Worm (Caenorhabditis elegans) whole organism, L3 larva: ENCODE results near the gene lit-1.
A peak's percentile ranks its signal among the peaks of the same experiment; 100 is the strongest.

Experiments used
- R02D3.7 ChIP-seq: fragments of 150-350 bp; optimal IDR thresholded peaks from 2 replicates; lab custom pipeline; 2014; ENCODE audit warnings: missing biosample characterization, missing genetic modification characterization
- ZK546.5 ChIP-seq: sonication (generic microtip); optimal IDR thresholded peaks from 2 replicates; lab custom pipeline; 2017; ENCODE audit warnings: missing biosample characterization, missing genetic modification characterization
- aly-2 ChIP-seq: fragments of 150-350 bp; optimal IDR thresholded peaks from 2 replicates; lab custom pipeline; 2014; ENCODE audit warnings: missing biosample characterization, missing genetic modification characterization
- ama-1 ChIP-seq: fragments of 150-350 bp; optimal IDR thresholded peaks from 2 replicates; lab custom pipeline; 2018
- ceh-16 ChIP-seq: sonication (generic microtip); optimal IDR thresholded peaks from 2 replicates; lab custom pipeline; 2017; ENCODE audit warnings: missing biosample characterization, missing genetic modification characterization
- ceh-28 ChIP-seq: fragments of 150-350 bp; optimal IDR thresholded peaks from 2 replicates; lab custom pipeline; 2014; ENCODE audit warnings: missing biosample characterization, missing genetic modification reagents, missing genetic modification characterization
- ceh-82 ChIP-seq: fragments of 150-350 bp; optimal IDR thresholded peaks from 2 replicates; lab custom pipeline; 2014; ENCODE audit warnings: missing biosample characterization, missing genetic modification characterization
- ceh-9 ChIP-seq: sonication (generic microtip); optimal IDR thresholded peaks from 2 replicates; lab custom pipeline; 2018; ENCODE audit warnings: missing biosample characterization, missing genetic modification characterization
- daf-12 ChIP-seq: fragments of 150-350 bp; optimal IDR thresholded peaks from 2 replicates; lab custom pipeline; 2014; ENCODE audit warnings: missing biosample characterization, missing genetic modification reagents, missing genetic modification characterization
- egl-27 ChIP-seq: sonication (generic microtip); optimal IDR thresholded peaks from 4 replicates; lab custom pipeline; 2017; ENCODE audit warnings: missing biosample characterization, missing genetic modification reagents, missing genetic modification characterization
- egl-5 ChIP-seq: fragments of 150-350 bp; optimal IDR thresholded peaks from 2 replicates; lab custom pipeline; 2017; ENCODE audit warnings: missing biosample characterization, missing genetic modification reagents, missing genetic modification characterization, inconsistent platforms
- elt-1 ChIP-seq: fragments of 150-350 bp; optimal IDR thresholded peaks from 2 replicates; lab custom pipeline; 2014; ENCODE audit warnings: missing biosample characterization, missing genetic modification characterization
- elt-2 ChIP-seq: sonication (generic microtip); optimal IDR thresholded peaks from 2 replicates; lab custom pipeline; 2016; ENCODE audit warnings: missing genetic modification reagents, mild to moderate bottlenecking, missing genetic modification characterization, missing compliant biosample characterization
- elt-3 ChIP-seq, 3 experiments: fragments of 150-350 bp in 1 of 3; sonication (generic microtip) in 2 of 3; optimal IDR thresholded peaks; 2 replicates in 2 of 3; 4 replicates in 1 of 3; lab custom pipeline; 2014 to 2017; ENCODE audit warnings: missing biosample characterization in 3 of 3, missing genetic modification characterization in 3 of 3
- eor-1 ChIP-seq, 2 experiments: fragments of 150-350 bp; optimal IDR thresholded peaks; 2 replicates each; lab custom pipeline; 2014 to 2018; ENCODE audit warnings: missing biosample characterization in 2 of 2, missing genetic modification characterization in 2 of 2
- fkh-10 ChIP-seq: sonication (generic microtip); optimal IDR thresholded peaks from 2 replicates; lab custom pipeline; 2017; ENCODE audit warnings: missing biosample characterization, missing genetic modification reagents, missing genetic modification characterization
- fkh-2 ChIP-seq: fragments of 150-350 bp; optimal IDR thresholded peaks from 2 replicates; lab custom pipeline; 2014; ENCODE audit warnings: missing biosample characterization, missing genetic modification reagents, missing genetic modification characterization
- fos-1 ChIP-seq: fragments of 150-350 bp; optimal IDR thresholded peaks from 2 replicates; lab custom pipeline; 2014; ENCODE audit warnings: missing biosample characterization, missing genetic modification characterization
- hmg-11 ChIP-seq: sonication (generic microtip); optimal IDR thresholded peaks from 2 replicates; lab custom pipeline; 2016; ENCODE audit warnings: missing genetic modification characterization, missing compliant biosample characterization
- jun-1 ChIP-seq: fragments of 150-350 bp; optimal IDR thresholded peaks from 2 replicates; lab custom pipeline; 2014; ENCODE audit warnings: missing biosample characterization, missing genetic modification reagents, missing genetic modification characterization
- lin-15B ChIP-seq: fragments of 150-350 bp; optimal IDR thresholded peaks from 2 replicates; lab custom pipeline; 2014; ENCODE audit warnings: missing biosample characterization, missing genetic modification characterization
- lin-39 ChIP-seq: fragments of 150-350 bp; optimal IDR thresholded peaks from 2 replicates; lab custom pipeline; 2018; ENCODE audit warnings: missing biosample characterization, missing genetic modification reagents, missing genetic modification characterization
- lsy-12 ChIP-seq: sonication (generic microtip); optimal IDR thresholded peaks from 2 replicates; lab custom pipeline; 2016; ENCODE audit warnings: mild to moderate bottlenecking, missing genetic modification characterization, missing compliant biosample characterization
- mdl-1 ChIP-seq: fragments of 150-350 bp; optimal IDR thresholded peaks from 2 replicates; lab custom pipeline; 2014; ENCODE audit warnings: missing biosample characterization, missing genetic modification characterization
- mml-1 ChIP-seq: fragments of 150-350 bp; sonication (generic microtip); optimal IDR thresholded peaks from 3 replicates; lab custom pipeline; 2014; ENCODE audit warnings: missing biosample characterization, missing genetic modification characterization
- nfya-1 ChIP-seq: sonication (generic microtip); optimal IDR thresholded peaks from 2 replicates; lab custom pipeline; 2017; ENCODE audit warnings: missing genetic modification characterization, mild to moderate bottlenecking, missing compliant biosample characterization, antibody characterized with exemption, moderate library complexity; ENCODE audit not compliant: insufficient read depth
- nhr-11 ChIP-seq: fragments of 150-350 bp; optimal IDR thresholded peaks from 2 replicates; lab custom pipeline; 2014; ENCODE audit warnings: missing biosample characterization, missing genetic modification characterization
- nhr-12 ChIP-seq: fragments of 150-350 bp; optimal IDR thresholded peaks from 2 replicates; lab custom pipeline; 2014; ENCODE audit warnings: missing biosample characterization, missing genetic modification characterization
- nhr-23 ChIP-seq: fragments of 150-350 bp; optimal IDR thresholded peaks from 2 replicates; lab custom pipeline; 2014; ENCODE audit warnings: missing biosample characterization, missing genetic modification reagents, missing genetic modification characterization
- nhr-237 ChIP-seq: fragments of 150-350 bp; optimal IDR thresholded peaks from 2 replicates; lab custom pipeline; 2014; ENCODE audit warnings: missing biosample characterization, missing genetic modification characterization
- nhr-25 ChIP-seq: sonication (generic microtip); optimal IDR thresholded peaks from 2 replicates; lab custom pipeline; 2017; ENCODE audit warnings: missing biosample characterization, missing genetic modification characterization
- nhr-28 ChIP-seq: fragments of 150-350 bp; optimal IDR thresholded peaks from 2 replicates; lab custom pipeline; 2014; ENCODE audit warnings: missing biosample characterization, missing genetic modification characterization
- nhr-43 ChIP-seq: sonication (generic microtip); optimal IDR thresholded peaks from 2 replicates; lab custom pipeline; 2016; ENCODE audit warnings: mild to moderate bottlenecking, missing genetic modification characterization, missing compliant biosample characterization; ENCODE audit not compliant: poor library complexity, severe bottlenecking
- nhr-67 ChIP-seq: fragments of 150-350 bp; optimal IDR thresholded peaks from 2 replicates; lab custom pipeline; 2014; ENCODE audit warnings: missing biosample characterization, missing genetic modification characterization
- nhr-76 ChIP-seq: fragments of 150-350 bp; sonication (generic microtip); optimal IDR thresholded peaks from 5 replicates; lab custom pipeline; 2014; ENCODE audit warnings: missing biosample characterization, missing genetic modification characterization
- nhr-77 ChIP-seq: fragments of 150-350 bp; optimal IDR thresholded peaks from 2 replicates; lab custom pipeline; 2014; ENCODE audit warnings: missing biosample characterization, missing genetic modification characterization
- pha-4 ChIP-seq: fragments of 150-350 bp; optimal IDR thresholded peaks from 2 replicates; lab custom pipeline; 2014; ENCODE audit warnings: missing biosample characterization, missing genetic modification reagents, missing genetic modification characterization
- pqm-1 ChIP-seq: fragments of 150-350 bp; optimal IDR thresholded peaks from 2 replicates; lab custom pipeline; 2017; ENCODE audit warnings: missing biosample characterization, missing genetic modification characterization, inconsistent platforms
- sea-2 ChIP-seq: fragments of 150-350 bp; sonication (generic microtip); optimal IDR thresholded peaks from 4 replicates; lab custom pipeline; 2014; ENCODE audit warnings: missing biosample characterization, missing genetic modification reagents, missing genetic modification characterization
- skn-1 ChIP-seq: fragments of 150-350 bp; optimal IDR thresholded peaks from 2 replicates; lab custom pipeline; 2014; ENCODE audit warnings: missing biosample characterization, missing genetic modification characterization
- snpc-4 ChIP-seq: fragments of 150-350 bp; optimal IDR thresholded peaks from 2 replicates; lab custom pipeline; 2014; ENCODE audit warnings: missing biosample characterization, missing genetic modification characterization
- tbx-2 ChIP-seq: sonication (generic microtip); optimal IDR thresholded peaks from 2 replicates; lab custom pipeline; 2016; ENCODE audit warnings: mild to moderate bottlenecking, missing genetic modification characterization, missing compliant biosample characterization
- unc-39 ChIP-seq: sonication (generic microtip); optimal IDR thresholded peaks from 4 replicates; lab custom pipeline; 2017; ENCODE audit warnings: missing biosample characterization, missing genetic modification characterization
- unc-62 ChIP-seq: fragments of 150-350 bp; sonication (generic microtip); optimal IDR thresholded peaks from 4 replicates; lab custom pipeline; 2014; ENCODE audit warnings: missing biosample characterization, missing genetic modification reagents, missing genetic modification characterization
- zag-1 ChIP-seq: fragments of 150-350 bp; optimal IDR thresholded peaks from 2 replicates; lab custom pipeline; 2014; ENCODE audit warnings: missing biosample characterization, missing genetic modification characterization
- ztf-11 ChIP-seq: fragments of 150-350 bp; optimal IDR thresholded peaks from 2 replicates; lab custom pipeline; 2014; ENCODE audit warnings: missing biosample characterization, missing genetic modification characterization
- ztf-4 ChIP-seq: fragments of 150-350 bp; optimal IDR thresholded peaks from 2 replicates; lab custom pipeline; 2014; ENCODE audit warnings: missing biosample characterization, missing genetic modification characterization

Gene lit-1

DNA sequence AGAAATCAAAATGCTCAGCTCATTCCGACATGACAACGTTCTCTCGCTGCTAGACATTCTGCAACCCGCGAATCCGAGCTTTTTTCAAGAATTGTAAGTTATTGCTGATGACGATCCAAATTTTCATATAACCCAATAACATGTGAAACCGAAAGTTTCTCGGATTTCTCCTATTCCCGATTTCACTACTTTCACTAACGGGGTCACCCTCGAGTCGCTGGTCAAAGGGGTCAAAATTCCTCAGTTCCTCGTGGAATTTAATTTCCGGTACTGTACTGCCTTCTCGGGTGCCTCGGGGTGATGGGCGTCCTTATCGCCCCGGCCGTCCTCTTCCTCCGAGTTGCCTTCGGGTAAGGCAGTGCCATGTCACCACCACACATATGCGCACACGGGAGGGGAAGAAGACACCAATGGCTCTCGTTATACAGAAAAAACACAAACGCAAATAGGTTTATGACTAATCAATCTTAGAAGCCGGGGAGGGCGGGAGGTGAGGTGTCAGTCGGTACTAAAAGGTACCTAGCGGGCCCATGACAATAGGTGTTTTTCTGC, 18.5 kb downstream of the lit-1 start:
- TF ChIP-seq egl-5 (no peak), skn-1 (tag; lab: Kevin White, UChicago) (no peak), nhr-23 (tag; lab: Kevin White, UChicago) (peak; percentile 63), ceh-28 (tag; lab: Kevin White, UChicago) (no peak), tbx-2 (tag; lab: Kevin White, UChicago) (peak; percentile 16)

- TF ChIP-seq fos-1 (tag; lab: Kevin White, UChicago), result no peak
- no peak for TF ChIP-seq ztf-11
- no peak for TF ChIP-seq pqm-1 (tag; lab: Kevin White, UChicago)
- TF ChIP-seq nhr-237 (tag; lab: Kevin White, UChicago), result no peak
- no peak for TF ChIP-seq tbx-2 (tag; lab: Kevin White, UChicago)
- no peak for TF ChIP-seq nhr-43
- TF ChIP-seq lin-15B, result no peak
- peak; percentile 60 for TF ChIP-seq lsy-12
- no peak for TF ChIP-seq nhr-67 (tag; lab: Kevin White, UChicago)
- TF ChIP-seq egl-27 (tag; lab: Kevin White, UChicago), result no peak
- TF ChIP-seq eor-1 (tag; optimal IDR thresholded peaks at IDR 0.05; lab: Kevin White, UChicago), result no peak
- no peak for TF ChIP-seq nhr-28 (tag; lab: Kevin White, UChicago)
- TF ChIP-seq ceh-16 (tag; lab: Kevin White, UChicago), result no peak
- no peak for TF ChIP-seq R02D3.7
- TF ChIP-seq daf-12 (tag; lab: Kevin White, UChicago), result no peak
- no peak for TF ChIP-seq fkh-2 (tag; lab: Kevin White, UChicago)
- TF ChIP-seq nhr-76 (tag; lab: Kevin White, UChicago), result no peak
- no peak for TF ChIP-seq nhr-77
- no peak for TF ChIP-seq ceh-9
- no peak for TF ChIP-seq skn-1 (tag; lab: Kevin White, UChicago)
- peak; percentile 74 for TF ChIP-seq lin-39
- TF ChIP-seq elt-1 (tag; lab: Kevin White, UChicago), result no peak
- peak; percentile 84 for TF ChIP-seq nhr-23 (tag; lab: Kevin White, UChicago)
- no peak for TF ChIP-seq ZK546.5 (tag; lab: Kevin White, UChicago)
- TF ChIP-seq ceh-82 (tag; lab: Kevin White, UChicago), result no peak
- no peak for TF ChIP-seq ceh-28 (tag; lab: Kevin White, UChicago)
- no peak for TF ChIP-seq aly-2 (tag; lab: Kevin White, UChicago)
- TF ChIP-seq zag-1 (tag; lab: Kevin White, UChicago), result no peak
- no peak for TF ChIP-seq elt-3 (tag; optimal IDR thresholded peaks at IDR 0.05; lab: Kevin White, UChicago)
- no peak for TF ChIP-seq jun-1 (tag; lab: Kevin White, UChicago)
- peak; percentile 52 for TF ChIP-seq nhr-25 (tag; lab: Kevin White, UChicago)
- peak; percentile 11 for TF ChIP-seq nfya-1 (tag; lab: Kevin White, UChicago)
- TF ChIP-seq hmg-11 (tag; lab: Kevin White, UChicago), result peak; percentile 53
- no peak for TF ChIP-seq ztf-4 (tag; lab: Kevin White, UChicago)
- no peak for TF ChIP-seq snpc-4 (tag; lab: Kevin White, UChicago)
- TF ChIP-seq mdl-1, result no peak
- TF ChIP-seq ama-1 (lab: Kevin White, UChicago), result peak; percentile 38
- no peak for TF ChIP-seq mml-1 (tag; lab: Kevin White, UChicago)
- no peak for TF ChIP-seq egl-5
- TF ChIP-seq sea-2 (GFP tag; lab: Kevin White, UChicago), result no peak
- TF ChIP-seq nhr-12 (tag; lab: Kevin White, UChicago), result no peak
- TF ChIP-seq unc-62, result no peak
- peak; percentile 19 for TF ChIP-seq pha-4 (tag; lab: Kevin White, UChicago)
- no peak for TF ChIP-seq elt-2 (tag; lab: Kevin White, UChicago)
- TF ChIP-seq fkh-10 (GFP tag; lab: Kevin White, UChicago), result no peak
- TF ChIP-seq unc-39 (tag; lab: Kevin White, UChicago), result no peak
- TF ChIP-seq nhr-11 (tag; lab: Kevin White, UChicago), result no peak
Observed at ce11 chrIII:13721066-13721465, 19.3 kb downstream of the lit-1 start.
